Worm (Caenorhabditis elegans): Measurements from ENCODE around the gene hel-1.

DNA sequence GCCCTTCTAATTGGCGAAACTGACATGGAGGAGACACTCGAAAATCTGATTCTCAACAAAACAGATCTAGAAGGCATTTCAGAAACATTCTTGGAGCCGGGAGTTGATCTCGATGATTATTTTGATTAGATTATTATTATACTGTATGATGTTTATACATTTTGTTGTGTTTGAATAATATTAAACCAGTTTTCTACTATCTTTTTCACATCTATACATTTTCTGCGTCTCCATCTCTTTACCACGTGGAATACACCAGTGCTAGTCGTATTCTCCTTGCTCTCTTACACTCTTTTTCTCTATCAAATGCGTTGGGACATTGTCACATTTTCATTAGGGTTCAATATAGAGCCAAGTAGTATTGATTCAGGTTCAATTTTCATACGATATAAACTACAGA lies 792 bp upstream of the hel-1 start, which contains the start of gene C26D10.4:
- TF ChIP-seq nhr-12 (tag; optimal IDR thresholded peaks at IDR 0.05) (no peak), zag-1 (tag; optimal IDR thresholded peaks at IDR 0.05) (no peak), unc-62 (GFP tag; optimal IDR thresholded peaks at IDR 0.05) (no peak), lin-39 (tag; optimal IDR thresholded peaks at IDR 0.05) (no peak), ama-1 (optimal IDR thresholded peaks at IDR 0.05) (no peak), egl-27 (tag; optimal IDR thresholded peaks at IDR 0.05) (no peak), aly-2 (tag; optimal IDR thresholded peaks at IDR 0.05) (no peak)
